Worm (Caenorhabditis elegans): Measurements from ENCODE around the gene C05G5.7.

C05G5.7 gene

DNA sequence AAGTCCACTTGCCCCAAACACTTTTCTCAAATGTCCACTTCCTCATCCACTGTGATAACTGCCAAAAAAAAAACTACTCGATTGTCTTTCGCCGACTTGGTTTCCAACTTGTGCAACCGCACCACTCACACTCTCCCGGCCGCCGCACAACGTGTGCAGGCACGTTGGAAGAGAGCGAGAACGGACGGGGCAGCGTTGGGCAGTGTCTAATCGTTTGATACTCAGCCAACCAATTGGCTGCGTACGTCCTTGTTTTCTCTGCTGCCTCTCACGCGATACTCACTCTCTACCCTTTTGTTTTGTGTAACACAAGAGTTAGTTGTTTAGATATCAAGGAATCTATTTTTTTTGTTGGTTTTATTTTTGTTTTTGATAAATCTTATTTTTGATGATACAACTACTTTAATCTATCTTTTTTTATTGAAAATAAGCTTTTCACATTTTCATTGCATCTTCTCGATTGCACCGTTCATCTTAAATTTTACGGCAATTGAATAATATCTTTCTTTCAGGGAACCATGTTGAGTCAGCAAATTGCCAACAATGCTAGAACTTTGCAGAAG is 10.0 kb upstream of the C05G5.7 start, which contains the start of gene sucl-1 (continued):
- TF ChIP-seq pha-2 (tag; optimal IDR thresholded peaks at IDR 0.05) (peak; percentile 11), ama-1 (optimal IDR thresholded peaks at IDR 0.05) (no peak), odd-2 (tag; optimal IDR thresholded peaks at IDR 0.05) (no peak), pag-3 (tag; optimal IDR thresholded peaks at IDR 0.05; ENCODE audit: borderline replicate concordance) (no peak), pat-9 (tag; optimal IDR thresholded peaks at IDR 0.05) (peak; percentile 58), ceh-24 (tag; optimal IDR thresholded peaks at IDR 0.05) (no peak), tbx-2 (tag; optimal IDR thresholded peaks at IDR 0.05) (peak; percentile 74), hlh-8 (tag; optimal IDR thresholded peaks at IDR 0.05) (no peak), ceh-22 (tag; optimal IDR thresholded peaks at IDR 0.05) (peak; percentile 32), unc-86 (tag; optimal IDR thresholded peaks at IDR 0.05) (no peak), hlh-6 (tag; optimal IDR thresholded peaks at IDR 0.05) (no peak), K02D7.2 (tag; optimal IDR thresholded peaks at IDR 0.05) (no peak), pax-1 (tag; optimal IDR thresholded peaks at IDR 0.05) (peak; percentile 6), elt-2 (tag; optimal IDR thresholded peaks at IDR 0.05) (peak; percentile 64), dve-1 (tag; optimal IDR thresholded peaks at IDR 0.05) (peak; percentile 10)

- TF ChIP-seq odd-2 (tag; optimal IDR thresholded peaks at IDR 0.05) (no peak), ceh-18 (tag; optimal IDR thresholded peaks at IDR 0.05) (no peak), syd-9 (tag; optimal IDR thresholded peaks at IDR 0.05) (no peak), ceh-6 (GFP tag; optimal IDR thresholded peaks at IDR 0.05) (no peak), lim-6 (tag; optimal IDR thresholded peaks at IDR 0.05) (no peak), ceh-14 (tag; optimal IDR thresholded peaks at IDR 0.05) (no peak), sox-4 (tag; optimal IDR thresholded peaks at IDR 0.05) (no peak)
These were observed 8.3 kb upstream of the C05G5.7 start, which contains the start of gene C05G5.3 for ce11 chrX:14751911-14752310. Gene C05G5.3 (minus strand): TSS chrX:14752011.

ce11 chrX:14746948-14747347 is 3.4 kb upstream of the C05G5.7 start, which contains the start of gene C05G5.2:
Gene C05G5.2 (plus strand): TSS chrX:14747303.
- TF ChIP-seq unc-42 (tag; optimal IDR thresholded peaks at IDR 0.05): peak; percentile 70
- TF ChIP-seq mec-3 (tag; optimal IDR thresholded peaks at IDR 0.05; ENCODE audit: borderline replicate concordance): no peak
- no peak for TF ChIP-seq ceh-34 (tag; optimal IDR thresholded peaks at IDR 0.05)
- TF ChIP-seq pax-1 (tag; optimal IDR thresholded peaks at IDR 0.05): no peak
- TF ChIP-seq hlh-13 (GFP tag; optimal IDR thresholded peaks at IDR 0.05): no peak
- TF ChIP-seq ceh-22 (tag; optimal IDR thresholded peaks at IDR 0.05): no peak
- TF ChIP-seq ref-2 (tag; optimal IDR thresholded peaks at IDR 0.05): peak; percentile 52
- no peak for TF ChIP-seq odd-2 (tag; optimal IDR thresholded peaks at IDR 0.05)
- TF ChIP-seq ceh-45 (GFP tag; IDR thresholded peaks at IDR 0.05): peak; percentile 57; the same call in 1 of the 2 replicates
- TF ChIP-seq npax-4 (tag; optimal IDR thresholded peaks at IDR 0.05): no peak
- TF ChIP-seq gmeb-2 (tag; optimal IDR thresholded peaks at IDR 0.05): no peak
- TF ChIP-seq unc-86 (tag; optimal IDR thresholded peaks at IDR 0.05): peak; percentile 18
- TF ChIP-seq ceh-9 (tag; optimal IDR thresholded peaks at IDR 0.05): no peak
- peak; percentile 59 for TF ChIP-seq ceh-31 (tag; optimal IDR thresholded peaks at IDR 0.05)
- TF ChIP-seq tbx-2 (tag; optimal IDR thresholded peaks at IDR 0.05): peak; percentile 77
- peak; percentile 5 for TF ChIP-seq ets-4 (tag; optimal IDR thresholded peaks at IDR 0.05)
- peak; percentile 6 for TF ChIP-seq pat-9 (tag; optimal IDR thresholded peaks at IDR 0.05)
- peak; percentile 4 for TF ChIP-seq fax-1 (tag; optimal IDR thresholded peaks at IDR 0.05)
- no peak for TF ChIP-seq ttx-3 (tag; optimal IDR thresholded peaks at IDR 0.05)
- TF ChIP-seq hlh-8 (tag; optimal IDR thresholded peaks at IDR 0.05): no peak
- no peak for TF ChIP-seq zip-5 (tag; optimal IDR thresholded peaks at IDR 0.05)
- TF ChIP-seq fkh-6 (tag; optimal IDR thresholded peaks at IDR 0.05): no peak
- no peak for TF ChIP-seq tbx-7 (tag; optimal IDR thresholded peaks at IDR 0.05)
- TF ChIP-seq lin-11 (tag; optimal IDR thresholded peaks at IDR 0.05): peak; percentile 3
- TF ChIP-seq ceh-19 (GFP tag; optimal IDR thresholded peaks at IDR 0.05): peak; percentile 40
- no peak for TF ChIP-seq che-1 (tag; optimal IDR thresholded peaks at IDR 0.05)
- TF ChIP-seq nhr-11 (tag; optimal IDR thresholded peaks at IDR 0.05): no peak
- no peak for TF ChIP-seq ceh-48 (tag; optimal IDR thresholded peaks at IDR 0.05)
- TF ChIP-seq ama-1 (optimal IDR thresholded peaks at IDR 0.05): no peak
- TF ChIP-seq hlh-6 (tag; optimal IDR thresholded peaks at IDR 0.05): no peak
- no peak for TF ChIP-seq ahr-1 (tag; optimal IDR thresholded peaks at IDR 0.05)
- no peak for TF ChIP-seq syd-9 (tag; optimal IDR thresholded peaks at IDR 0.05)
- peak; percentile 68 for TF ChIP-seq sdc-2 (tag; optimal IDR thresholded peaks at IDR 0.05)
- TF ChIP-seq nhr-232 (tag; optimal IDR thresholded peaks at IDR 0.05): no peak
- TF ChIP-seq lim-6 (tag; optimal IDR thresholded peaks at IDR 0.05): no peak
- no peak for TF ChIP-seq dmd-4 (tag; optimal IDR thresholded peaks at IDR 0.05; ENCODE audit: borderline replicate concordance)
- peak; percentile 65 for TF ChIP-seq ceh-14 (tag; optimal IDR thresholded peaks at IDR 0.05)
- TF ChIP-seq nfya-1 (tag; optimal IDR thresholded peaks at IDR 0.05): peak; percentile 72
- TF ChIP-seq sox-2 (GFP tag; IDR thresholded peaks at IDR 0.05): no peak

Data from whole organism, late embryonic.